Fruit fly (Drosophila melanogaster) whole organism, adult: ENCODE results near the gene CG14416.

Experiments
- cic ChIP-seq: fragments of 200-800 bp; sonication (Bioruptor generic); optimal IDR thresholded peaks from 2 replicates; lab custom pipeline; 2017; ENCODE audit warnings: missing biosample characterization, mild to moderate bottlenecking, missing genetic modification characterization, moderate library complexity
- kay ChIP-seq: fragments of 200-800 bp; sonication (Bioruptor generic); peaks from one replicate; lab custom pipeline; 2016; ENCODE audit warnings: missing biosample characterization, missing genetic modification characterization, borderline replicate concordance

- no peak for TF ChIP-seq cic (GFP tag; lab: Kevin White, UChicago)
- TF ChIP-seq kay = no peak
Measured at dm6 chrX:2880660-2881059, 8.0 kb upstream of the CG14416 start.
